Fruit fly (Drosophila melanogaster) S2 (cell line): ENCODE measurements around the gene CG11327.

ENCODE experiments used
- CG8478 ChIP-seq: fragments of >200 bp; optimal IDR thresholded peaks from 2 replicates; lab custom pipeline; 2018
- CTCF ChIP-seq, 2 experiments: fragments of >200 bp; optimal IDR thresholded peaks; 2 replicates each; lab custom pipeline; 2018

- no peak for TF ChIP-seq CG8478 (lab: Kevin White, UChicago)
- no peak for TF ChIP-seq CTCF (optimal IDR thresholded peaks at IDR 0.05; lab: Kevin White, UChicago)
Observed at dm6 chr2L:6647103-6647711, 39.3 kb downstream of the CG11327 start.
